Fruit fly (Drosophila melanogaster): Measurements from ENCODE around the gene CG9286.
A peak's percentile ranks its signal among the peaks of the same experiment; 100 is the strongest.

The CG9286 gene

dm6 chr3R:13807906-13808305 lies 27.1 kb downstream of the CG9286 start (continued):
- TF ChIP-seq Sox102F (GFP tag; optimal IDR thresholded peaks at IDR 0.05) (peak; percentile 41), pdm3 (GFP tag; optimal IDR thresholded peaks at IDR 0.05) (peak; percentile 68), Sox15 (GFP tag; optimal IDR thresholded peaks at IDR 0.05) (peak; percentile 37), CG3919 (GFP tag; optimal IDR thresholded peaks at IDR 0.05) (peak; percentile 62), svp (GFP tag) (peak; percentile 68), CG3032 (tag; optimal IDR thresholded peaks at IDR 0.05) (peak; percentile 43), fd59A (GFP tag; optimal IDR thresholded peaks at IDR 0.05) (peak; percentile 53), spab (GFP tag; optimal IDR thresholded peaks at IDR 0.05) (peak; percentile 12)

- no peak for TF ChIP-seq Ets96B (tag; optimal IDR thresholded peaks at IDR 0.05)
- no peak for TF ChIP-seq pdm3 (GFP tag; optimal IDR thresholded peaks at IDR 0.05)
- TF ChIP-seq Hr39 (GFP tag; optimal IDR thresholded peaks at IDR 0.05), result no peak
- TF ChIP-seq CG4318 (GFP tag; optimal IDR thresholded peaks at IDR 0.05), result no peak
- TF ChIP-seq CG8632 (GFP tag; optimal IDR thresholded peaks at IDR 0.05), result no peak
- TF ChIP-seq cyc (GFP tag; optimal IDR thresholded peaks at IDR 0.05), result no peak
Measured at dm6 chr3R:13809261-13809660, 28.5 kb downstream of the CG9286 start.

DNA sequence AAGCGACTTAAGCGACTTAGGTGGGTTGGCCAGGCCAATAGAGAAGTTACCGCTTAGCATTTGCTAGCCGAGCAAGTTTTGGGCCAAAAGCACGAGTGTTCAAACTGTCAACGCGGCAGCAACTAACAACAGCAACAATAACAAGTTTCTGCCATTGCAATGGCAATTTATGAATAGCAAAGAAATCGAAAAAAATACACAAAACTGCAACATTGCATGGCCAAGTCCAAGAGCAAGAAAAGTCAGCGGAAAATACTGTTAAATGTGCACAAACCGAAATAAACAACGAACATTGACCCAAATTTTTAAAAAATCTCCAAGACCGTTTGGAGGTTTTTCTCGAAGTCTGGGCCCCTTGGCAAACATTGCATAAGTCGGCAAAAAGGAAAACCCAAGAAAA lies 29.5 kb downstream of the CG9286 start:
- TF ChIP-seq svp (GFP tag) (no peak), CG16779 (tag; optimal IDR thresholded peaks at IDR 0.05) (no peak), Sox14 (GFP tag; optimal IDR thresholded peaks at IDR 0.05) (no peak), acj6 (GFP tag; optimal IDR thresholded peaks at IDR 0.05) (no peak), ss (GFP tag; optimal IDR thresholded peaks at IDR 0.05) (no peak), CG6808 (GFP tag; optimal IDR thresholded peaks at IDR 0.05) (no peak), dac (GFP tag; optimal IDR thresholded peaks at IDR 0.05) (no peak), CG4318 (GFP tag; optimal IDR thresholded peaks at IDR 0.05) (no peak), CG6792 (GFP tag; optimal IDR thresholded peaks at IDR 0.05) (no peak), CG11762 (GFP tag; optimal IDR thresholded peaks at IDR 0.05; ENCODE audit: insufficient read depth) (no peak), CG11294 (GFP tag; IDR thresholded peaks at IDR 0.05) (no peak)

- TF ChIP-seq CG3919 (GFP tag; optimal IDR thresholded peaks at IDR 0.05), result no peak
Measured at dm6 chr3R:13811737-13812136, 31.0 kb downstream of the CG9286 start.

- TF ChIP-seq eg (GFP tag; IDR thresholded peaks at IDR 0.05) (peak; percentile 76; the same call in 2 of the 3 replicates), Eip93F (GFP tag; optimal IDR thresholded peaks at IDR 0.05) (peak; percentile 75), achi (GFP tag; optimal IDR thresholded peaks at IDR 0.05) (peak; percentile 10), Hr4 (GFP tag; optimal IDR thresholded peaks at IDR 0.05) (no peak), CG7368 (GFP tag; optimal IDR thresholded peaks at IDR 0.05) (peak; percentile 7), CG6792 (GFP tag; optimal IDR thresholded peaks at IDR 0.05) (no peak), CG6854 (GFP tag; optimal IDR thresholded peaks at IDR 0.05) (peak; percentile 75), CG6163 (GFP tag; IDR thresholded peaks at IDR 0.05) (peak; percentile 57; the same call in 2 of the 3 replicates), CG10631 (GFP tag; optimal IDR thresholded peaks at IDR 0.05) (no peak), CG8632 (GFP tag; optimal IDR thresholded peaks at IDR 0.05) (peak; percentile 25), Lpt (GFP tag; optimal IDR thresholded peaks at IDR 0.05) (peak; percentile 30), CG3919 (GFP tag; optimal IDR thresholded peaks at IDR 0.05) (peak; percentile 51), net (GFP tag; optimal IDR thresholded peaks at IDR 0.05) (peak; percentile 64), Sox102F (GFP tag; optimal IDR thresholded peaks at IDR 0.05) (peak; percentile 79), Blimp-1 (GFP tag; optimal IDR thresholded peaks at IDR 0.05) (no peak), CG11762 (GFP tag; optimal IDR thresholded peaks at IDR 0.05; ENCODE audit: insufficient read depth) (peak; percentile 5), esn (GFP tag; optimal IDR thresholded peaks at IDR 0.05) (peak; percentile 56), svp (GFP tag) (peak; percentile 83), CG10669 (GFP tag; optimal IDR thresholded peaks at IDR 0.05) (no peak), CG16779 (tag; optimal IDR thresholded peaks at IDR 0.05) (peak; percentile 61), pdm3 (GFP tag; optimal IDR thresholded peaks at IDR 0.05) (no peak), CG6808 (GFP tag; optimal IDR thresholded peaks at IDR 0.05) (peak; percentile 18), Eip75B (GFP tag; optimal IDR thresholded peaks at IDR 0.05) (peak; percentile 60), CG31627 (GFP tag; optimal IDR thresholded peaks at IDR 0.05) (no peak), CG6276 (GFP tag; optimal IDR thresholded peaks at IDR 0.05) (peak; percentile 63), acj6 (GFP tag; optimal IDR thresholded peaks at IDR 0.05) (no peak), fd59A (GFP tag; optimal IDR thresholded peaks at IDR 0.05) (no peak), vri (GFP tag; optimal IDR thresholded peaks at IDR 0.05) (peak; percentile 60), Smox (GFP tag; optimal IDR thresholded peaks at IDR 0.05) (peak; percentile 23), CG11902 (GFP tag; optimal IDR thresholded peaks at IDR 0.05) (no peak), Eip78C (GFP tag) (peak; percentile 84)
Measured at dm6 chr3R:13812736-13813250, 32.0 kb downstream of the CG9286 start, which contains the start of the genes tal-1A, tal-2A, tal-3A and tal-AA. TSS of gene tal-1A (plus strand) at chr3R:13813109. TSS of gene tal-2A (plus strand) at chr3R:13813109. TSS of gene tal-3A (plus strand) at chr3R:13813109. TSS of gene tal-AA (plus strand) at chr3R:13813109.
